Fruit fly (Drosophila melanogaster) whole organism, embryonic: Measurements from ENCODE around the gene Nrx-IV.

Experiments used
- CG11247 ChIP-seq: fragments of 200-800 bp; sonication (Bioruptor generic); IDR thresholded peaks from 2 replicates; pipeline ENCODE4 v1.3.6; 2022; ENCODE audit warnings: missing biosample characterization, missing genetic modification characterization
- CG11560 ChIP-seq: fragments of 200-800 bp; sonication (Bioruptor generic); IDR thresholded peaks from 3 replicates; pipeline ENCODE4 v1.3.6; 2022; ENCODE audit warnings: missing biosample characterization, missing genetic modification characterization
- CG12219 ChIP-seq: fragments of 200-800 bp; sonication (Bioruptor generic); optimal IDR thresholded peaks from 3 replicates; lab custom pipeline; 2018; ENCODE audit warnings: missing biosample characterization, mild to moderate bottlenecking, missing genetic modification characterization
- CG1233 ChIP-seq: fragments of 200-800 bp; sonication (Bioruptor generic); optimal IDR thresholded peaks from 4 replicates; lab custom pipeline; 2018; ENCODE audit warnings: missing biosample characterization, mild to moderate bottlenecking, missing genetic modification characterization
- CG13296 ChIP-seq: fragments of 200-800 bp; sonication (Bioruptor generic); optimal IDR thresholded peaks from 3 replicates; lab custom pipeline; 2018; ENCODE audit warnings: missing biosample characterization, mild to moderate bottlenecking, missing genetic modification characterization
- CG14050 ChIP-seq: fragments of 200-800 bp; sonication (Bioruptor generic); IDR thresholded peaks from 3 replicates; pipeline ENCODE4 v1.3.6; 2022; ENCODE audit warnings: missing biosample characterization, missing genetic modification characterization
- CG17385 ChIP-seq: fragments of 200-800 bp; sonication (Bioruptor generic); optimal IDR thresholded peaks from 3 replicates; lab custom pipeline; 2018; ENCODE audit warnings: missing biosample characterization, mild to moderate bottlenecking, missing genetic modification characterization
- CG17612 ChIP-seq: fragments of 200-800 bp; sonication (Bioruptor generic); IDR thresholded peaks from 2 replicates; pipeline ENCODE4 v1.3.6; 2022; ENCODE audit warnings: missing biosample characterization, missing genetic modification characterization
- CG18011 ChIP-seq: fragments of 200-800 bp; sonication (Bioruptor generic); optimal IDR thresholded peaks from 2 replicates; lab custom pipeline; 2017; ENCODE audit warnings: missing biosample characterization, missing genetic modification characterization, mild to moderate bottlenecking, moderate library complexity, missing genotype
- CG2129 ChIP-seq: fragments of 200-800 bp; sonication (Bioruptor generic); IDR thresholded peaks from 2 replicates; pipeline ENCODE4 v1.3.6; 2022; ENCODE audit warnings: missing biosample characterization, missing genetic modification characterization; ENCODE audit not compliant: partially characterized antibody
- CG30431 ChIP-seq: fragments of 200-800 bp; sonication (Bioruptor generic); optimal IDR thresholded peaks from 2 replicates; lab custom pipeline; 2017; ENCODE audit warnings: missing biosample characterization, missing genetic modification characterization
- CG31224 ChIP-seq: fragments of 200-800 bp; sonication (Bioruptor generic); IDR thresholded peaks from 2 replicates; pipeline ENCODE4 v1.3.6; 2022; ENCODE audit warnings: missing biosample characterization, missing genetic modification characterization
- CG31365 ChIP-seq: fragments of 200-800 bp; sonication (Bioruptor generic); optimal IDR thresholded peaks from 2 replicates; lab custom pipeline; 2018; ENCODE audit warnings: missing biosample characterization, mild to moderate bottlenecking, missing genetic modification characterization
- CG3407 ChIP-seq: fragments of 200-800 bp; sonication (Bioruptor generic); optimal IDR thresholded peaks from 2 replicates; lab custom pipeline; 2018; ENCODE audit warnings: missing biosample characterization, mild to moderate bottlenecking, missing genetic modification characterization
- CG6854 ChIP-seq: fragments of 200-800 bp; sonication (Bioruptor generic); optimal IDR thresholded peaks from 3 replicates; lab custom pipeline; 2017; ENCODE audit warnings: missing biosample characterization, mild to moderate bottlenecking, missing genetic modification characterization
- CG7745 ChIP-seq: fragments of 200-800 bp; sonication (Bioruptor generic); optimal IDR thresholded peaks from 2 replicates; lab custom pipeline; 2018; ENCODE audit warnings: missing biosample characterization, mild to moderate bottlenecking, missing genetic modification characterization, moderate library complexity
- CoRest ChIP-seq: fragments of 200-800 bp; sonication (Bioruptor generic); optimal IDR thresholded peaks from 3 replicates; lab custom pipeline; 2018; ENCODE audit warnings: missing biosample characterization, mild to moderate bottlenecking, missing genetic modification characterization, moderate library complexity
- Drgx ChIP-seq: fragments of 200-800 bp; sonication (Bioruptor generic); IDR thresholded peaks from 2 replicates; pipeline ENCODE4 v1.3.6; 2022; ENCODE audit warnings: missing biosample characterization, missing genetic modification characterization
- HmgZ ChIP-seq: fragments of 200-800 bp; sonication (Bioruptor generic); optimal IDR thresholded peaks from 2 replicates; lab custom pipeline; 2018; ENCODE audit warnings: missing biosample characterization, mild to moderate bottlenecking, missing genetic modification characterization
- Jarid2 ChIP-seq: fragments of 200-800 bp; sonication (Bioruptor generic); optimal IDR thresholded peaks from 3 replicates; lab custom pipeline; 2017; ENCODE audit warnings: mild to moderate bottlenecking, missing biosample characterization, missing genetic modification reagents, missing genetic modification characterization
- Med ChIP-seq: fragments of 200-800 bp; sonication (Bioruptor generic); peaks from one replicate; lab custom pipeline; 2016; ENCODE audit warnings: missing biosample characterization, missing genetic modification characterization, mild to moderate bottlenecking, inconsistent platforms, moderate library complexity
- Nf-YC ChIP-seq: fragments of 200-800 bp; optimal IDR thresholded peaks from 3 replicates; lab custom pipeline; 2019; ENCODE audit warnings: missing biosample characterization, mild to moderate bottlenecking, missing genetic modification characterization, moderate library complexity
- Oaz ChIP-seq: fragments of 200-800 bp; sonication (Bioruptor generic); IDR thresholded peaks from 2 replicates; pipeline ENCODE4 v1.3.6; 2022; ENCODE audit warnings: missing biosample characterization, missing genetic modification characterization
- Opbp ChIP-seq: fragments of 200-800 bp; sonication (Bioruptor generic); IDR thresholded peaks from 3 replicates; pipeline ENCODE4 v1.3.6; 2022; ENCODE audit warnings: missing biosample characterization, missing genetic modification characterization; ENCODE audit not compliant: partially characterized antibody
- al ChIP-seq: fragments of 200-800 bp; sonication (Bioruptor generic); IDR thresholded peaks from 2 replicates; pipeline ENCODE4 v1.3.6; 2022; ENCODE audit warnings: missing biosample characterization, missing genetic modification characterization
- ara ChIP-seq: fragments of 200-800 bp; sonication (Bioruptor generic); IDR thresholded peaks from 2 replicates; pipeline ENCODE4 v1.3.6; 2022; ENCODE audit warnings: missing biosample characterization, missing genetic modification characterization
- bab2 ChIP-seq: fragments of 200-800 bp; sonication (Bioruptor generic); optimal IDR thresholded peaks from 2 replicates; lab custom pipeline; 2016; ENCODE audit warnings: missing biosample characterization, missing genetic modification characterization
- corto ChIP-seq: fragments of 200-800 bp; sonication (Bioruptor generic); optimal IDR thresholded peaks from 2 replicates; lab custom pipeline; 2016; ENCODE audit warnings: missing biosample characterization, mild to moderate bottlenecking, missing genetic modification characterization, moderate library complexity
- dan ChIP-seq: fragments of 200-800 bp; sonication (Bioruptor generic); IDR thresholded peaks from 2 replicates; pipeline ENCODE4 v1.3.6; 2022; ENCODE audit warnings: missing biosample characterization, missing genetic modification characterization
- dati ChIP-seq: fragments of 200-800 bp; sonication (Bioruptor generic); IDR thresholded peaks from 2 replicates; pipeline ENCODE4 v1.3.6; 2022; ENCODE audit warnings: missing biosample characterization, missing genetic modification characterization
- dimm ChIP-seq: fragments of 200-800 bp; sonication (Bioruptor generic); IDR thresholded peaks from 2 replicates; pipeline ENCODE4 v1.3.6; 2022; ENCODE audit warnings: missing biosample characterization, missing genetic modification characterization
- disco-r ChIP-seq: fragments of 200-800 bp; sonication (Bioruptor generic); optimal IDR thresholded peaks from 2 replicates; lab custom pipeline; 2016; ENCODE audit warnings: missing biosample characterization, missing genetic modification characterization
- dmrt99B ChIP-seq: fragments of 200-800 bp; sonication (Bioruptor generic); optimal IDR thresholded peaks from 2 replicates; lab custom pipeline; 2018; ENCODE audit warnings: missing biosample characterization, mild to moderate bottlenecking, missing genetic modification characterization, moderate library complexity
- eyg ChIP-seq: fragments of 200-800 bp; sonication (Bioruptor generic); optimal IDR thresholded peaks from 3 replicates; lab custom pipeline; 2016; ENCODE audit warnings: missing biosample characterization, missing genetic modification characterization
- gem ChIP-seq: fragments of 200-800 bp; sonication (Bioruptor generic); optimal IDR thresholded peaks from 2 replicates; lab custom pipeline; 2019; ENCODE audit warnings: missing biosample characterization, mild to moderate bottlenecking, missing genetic modification characterization, moderate library complexity
- ham ChIP-seq: fragments of 200-800 bp; sonication (Bioruptor generic); IDR thresholded peaks from 2 replicates; pipeline ENCODE4 v1.3.6; 2022; ENCODE audit warnings: missing biosample characterization, missing genetic modification characterization
- inv ChIP-seq: fragments of 200-800 bp; sonication (Bioruptor generic); IDR thresholded peaks from 2 replicates; pipeline ENCODE4 v1.3.6; 2022; ENCODE audit warnings: missing biosample characterization, missing genetic modification characterization; ENCODE audit not compliant: partially characterized antibody
- kni ChIP-seq: fragments of 200-800 bp; sonication (Bioruptor generic); optimal IDR thresholded peaks from 3 replicates; lab custom pipeline; 2017; ENCODE audit warnings: mild to moderate bottlenecking, missing biosample characterization, missing genetic modification reagents, missing genetic modification characterization
- lov ChIP-seq, 2 experiments: fragments of 200-800 bp in 1 of 2; fragments of >200 bp in 1 of 2; sonication (Bioruptor generic) in 1 of 2; IDR thresholded peaks in 1 of 2; optimal IDR thresholded peaks in 1 of 2; 2 replicates in 1 of 2; 3 replicates in 1 of 2; pipeline versions ENCODE4 v1.3.6 to Lab custom; 2017 to 2022; ENCODE audit warnings: missing biosample characterization in 1 of 2, missing genetic modification characterization in 1 of 2
- luna ChIP-seq: fragments of 200-800 bp; sonication (Bioruptor generic); optimal IDR thresholded peaks from 2 replicates; lab custom pipeline; 2016; ENCODE audit warnings: missing biosample characterization, missing genetic modification characterization
- maf-S ChIP-seq: fragments of 200-800 bp; sonication (Bioruptor generic); optimal IDR thresholded peaks from 2 replicates; lab custom pipeline; 2016; ENCODE audit warnings: missing biosample characterization, missing genetic modification characterization
- nom ChIP-seq: fragments of 200-800 bp; sonication (Bioruptor generic); optimal IDR thresholded peaks from 2 replicates; lab custom pipeline; 2017; ENCODE audit warnings: missing biosample characterization, missing genetic modification characterization, mild to moderate bottlenecking, moderate library complexity, missing genetic modification reagents
- pb ChIP-seq: fragments of 200-800 bp; sonication (Bioruptor generic); optimal IDR thresholded peaks from 3 replicates; lab custom pipeline; 2016; ENCODE audit warnings: missing biosample characterization, missing genetic modification characterization
- pita ChIP-seq: fragments of 200-800 bp; sonication (Bioruptor generic); optimal IDR thresholded peaks from 2 replicates; lab custom pipeline; 2017; ENCODE audit warnings: missing biosample characterization, mild to moderate bottlenecking, missing genetic modification characterization
- shn ChIP-seq: fragments of 200-800 bp; sonication (Bioruptor generic); optimal IDR thresholded peaks from 3 replicates; lab custom pipeline; 2016; ENCODE audit warnings: missing biosample characterization, missing genetic modification characterization
- ssp ChIP-seq: fragments of 200-800 bp; sonication (Bioruptor generic); IDR thresholded peaks from 2 replicates; pipeline ENCODE4 v1.3.6; 2022; ENCODE audit warnings: missing biosample characterization, missing genetic modification characterization
- vvl ChIP-seq: fragments of 200-800 bp; sonication (Bioruptor generic); IDR thresholded peaks from 2 replicates; pipeline ENCODE4 v1.3.6; 2022; ENCODE audit warnings: missing biosample characterization, missing genetic modification characterization
- wek ChIP-seq: fragments of 200-800 bp; sonication (Bioruptor generic); optimal IDR thresholded peaks from 3 replicates; lab custom pipeline; 2018; ENCODE audit warnings: missing biosample characterization, mild to moderate bottlenecking, missing genetic modification characterization, moderate library complexity
- z ChIP-seq: fragments of 200-800 bp; sonication (Bioruptor generic); IDR thresholded peaks from 3 replicates; pipeline ENCODE4 v1.3.6; 2022; ENCODE audit warnings: missing biosample characterization, missing genetic modification characterization

Nrx-IV gene

dm6 chr3L:12111081-12111958 is 35.0 kb upstream of the Nrx-IV start (continued):
- 0 out of 3 replicates have a peak, but pooled peaks have one; percentile 23 for TF ChIP-seq CG14050 (GFP tag; lab: Robert Waterston, UW)
- no peak for TF ChIP-seq CG2129
- TF ChIP-seq pb (GFP tag; lab: Kevin White, UChicago), result no peak
- TF ChIP-seq al, result peak; percentile 52
- TF ChIP-seq CG1233 (GFP tag; lab: Kevin White, UChicago), result peak; percentile 86
- TF ChIP-seq eyg (GFP tag; lab: Kevin White, UChicago), result no peak
- TF ChIP-seq CG11247 (GFP tag; lab: Robert Waterston, UW), result no peak; the same call in 1 of the 2 replicates
- TF ChIP-seq CoRest, result peak; percentile 95
- TF ChIP-seq CG13296 (GFP tag; lab: Kevin White, UChicago), result peak; percentile 71
- TF ChIP-seq z (GFP tag; lab: Robert Waterston, UW), result no peak
- no peak for TF ChIP-seq CG31224 (GFP tag; lab: Robert Waterston, UW)
- TF ChIP-seq HmgZ (tag; lab: Kevin White, UChicago), result peak; percentile 21
- TF ChIP-seq CG30431 (GFP tag; lab: Kevin White, UChicago), result peak; percentile 38
- TF ChIP-seq gem (tag; lab: Kevin White, UChicago), result peak; percentile 94
- TF ChIP-seq ssp (GFP tag; lab: Robert Waterston, UW), result peak; percentile 88; the same call in 1 of the 2 replicates
- TF ChIP-seq vvl (GFP tag; lab: Robert Waterston, UW), result peak; percentile 79
- no peak for TF ChIP-seq dimm (GFP tag; lab: Robert Waterston, UW)
- peak; percentile 23 for TF ChIP-seq nom (GFP tag; lab: Kevin White, UChicago)
- TF ChIP-seq Drgx (GFP tag; lab: Robert Waterston, UW), result peak; percentile 14; the same call in 1 of the 2 replicates
- no peak for TF ChIP-seq maf-S (GFP tag; lab: Kevin White, UChicago)
- TF ChIP-seq CG31365 (tag; lab: Kevin White, UChicago), result no peak
- TF ChIP-seq CG18011 (GFP tag; lab: Kevin White, UChicago), result no peak
- TF ChIP-seq inv (GFP tag; lab: Robert Waterston, UW), result no peak
- peak; percentile 33 for TF ChIP-seq shn (GFP tag; lab: Kevin White, UChicago)
- TF ChIP-seq wek (GFP tag; lab: Kevin White, UChicago), result no peak

DNA sequence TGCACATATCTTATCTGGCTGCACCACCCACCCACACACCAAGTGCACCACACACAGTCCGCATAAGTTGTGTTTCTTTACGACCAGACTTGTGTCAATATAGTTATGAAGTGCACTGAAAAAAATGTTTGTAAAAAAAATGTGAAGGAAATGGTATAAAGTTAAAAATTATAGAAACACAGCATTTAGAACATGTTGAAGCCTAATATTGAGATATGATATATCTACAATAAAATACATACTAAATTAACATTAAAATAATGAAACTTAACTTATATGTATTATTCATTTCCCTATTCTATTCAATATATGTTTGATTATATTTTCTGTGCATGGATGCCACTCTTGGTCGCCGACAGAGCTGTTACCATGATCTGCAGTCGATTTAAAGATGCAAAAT is 33.4 kb upstream of the Nrx-IV start:
- TF ChIP-seq CG6854 (GFP tag; lab: Kevin White, UChicago) (no peak), Nf-YC (no peak), CG3407 (GFP tag; lab: Kevin White, UChicago) (no peak), CG17612 (GFP tag; lab: Robert Waterston, UW) (no peak), corto (GFP tag; lab: Kevin White, UChicago) (no peak), dan (GFP tag; lab: Robert Waterston, UW) (no peak), CG7745 (tag; lab: Kevin White, UChicago) (no peak), bab2 (GFP tag; lab: Kevin White, UChicago) (no peak), Oaz (GFP tag; lab: Robert Waterston, UW) (no peak), CG12219 (GFP tag; lab: Kevin White, UChicago) (no peak), ara (GFP tag; lab: Robert Waterston, UW) (no peak), Opbp (GFP tag; lab: Robert Waterston, UW) (no peak), disco-r (no peak), CG17385 (no peak), dmrt99B (tag; lab: Kevin White, UChicago) (no peak), Jarid2 (GFP tag; lab: Kevin White, UChicago) (no peak), CG11560 (tag; lab: Robert Waterston, UW) (no peak), ham (GFP tag; lab: Robert Waterston, UW) (no peak), Med (peak; percentile 14), luna (no peak), lov (optimal IDR thresholded peaks at IDR 0.05; lab: Kevin White, UChicago) (no peak), lov (GFP tag; IDR thresholded peaks at IDR 0.05; lab: Robert Waterston, UW) (0 out of 3 replicates have a peak, but pooled peaks have one; percentile 8), kni (no peak), dati (GFP tag; lab: Robert Waterston, UW) (no peak), pita (GFP tag; lab: Kevin White, UChicago) (no peak)
